Worm (Caenorhabditis elegans): ENCODE measurements around the gene M142.8.

Gene M142.8

DNA sequence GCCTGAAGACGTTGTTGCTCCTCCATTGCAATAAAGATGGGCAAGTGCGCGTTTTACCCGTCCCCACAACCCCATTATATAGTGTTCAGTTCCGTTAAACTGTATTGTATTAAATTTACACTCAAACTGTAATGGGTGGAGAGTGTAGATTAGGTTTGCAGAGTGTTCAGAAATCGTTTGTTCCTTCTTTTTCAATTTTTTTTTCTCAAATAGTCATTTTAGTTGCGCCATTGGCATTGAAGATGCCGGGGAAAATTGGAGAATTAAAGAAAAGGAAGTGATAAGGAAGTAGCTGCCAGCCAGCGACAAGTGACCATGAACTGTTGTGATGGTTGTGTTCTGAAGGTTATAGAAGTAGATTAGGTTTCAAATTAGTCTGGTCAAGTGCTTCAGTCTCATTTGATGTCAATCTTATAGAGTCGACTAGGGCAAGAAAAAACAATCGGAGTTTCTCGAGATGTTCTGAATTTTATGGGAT is 52.2 kb downstream of the M142.8 start, which contains the start of gene col-93:
Gene col-93, minus strand, starts transcription at position 51 of the 478 bp plus-strand sequence.
- no peak for TF ChIP-seq fos-1 (tag; optimal IDR thresholded peaks at IDR 0.05)
- TF ChIP-seq lin-15B (tag; optimal IDR thresholded peaks at IDR 0.05): no peak
- TF ChIP-seq swsn-7 (tag; optimal IDR thresholded peaks at IDR 0.05): no peak
- no peak for TF ChIP-seq mep-1 (tag; optimal IDR thresholded peaks at IDR 0.05)
- TF ChIP-seq lin-39 (tag; optimal IDR thresholded peaks at IDR 0.05): no peak
- no peak for TF ChIP-seq unc-86 (tag; optimal IDR thresholded peaks at IDR 0.05)
- peak; percentile 79 for TF ChIP-seq nhr-85 (tag)
- no peak for TF ChIP-seq pqm-1 (tag; optimal IDR thresholded peaks at IDR 0.05)
- TF ChIP-seq dsc-1 (tag; optimal IDR thresholded peaks at IDR 0.05): no peak
- TF ChIP-seq nhr-90 (tag; optimal IDR thresholded peaks at IDR 0.05; ENCODE audit: poor library complexity): no peak
- no peak for TF ChIP-seq alr-1 (tag; optimal IDR thresholded peaks at IDR 0.05; ENCODE audit: borderline replicate concordance)
- no peak for TF ChIP-seq fkh-8 (tag; optimal IDR thresholded peaks at IDR 0.05)
- TF ChIP-seq lin-13 (GFP tag; optimal IDR thresholded peaks at IDR 0.05): no peak
- no peak for TF ChIP-seq nhr-84 (tag; optimal IDR thresholded peaks at IDR 0.05)
- TF ChIP-seq pag-3 (tag; optimal IDR thresholded peaks at IDR 0.05; ENCODE audit: borderline replicate concordance, insufficient read depth): peak; percentile 86
- TF ChIP-seq efl-1 (optimal IDR thresholded peaks at IDR 0.05): no peak
- TF ChIP-seq efl-1 (GFP tag; optimal IDR thresholded peaks at IDR 0.05 in 1 of 2): no peak
- peak in 1 of 6 experiments; percentile 28 for TF ChIP-seq elt-3 (tag; optimal IDR thresholded peaks at IDR 0.05)
- TF ChIP-seq C34B4.2 (tag; optimal IDR thresholded peaks at IDR 0.05): no peak
- TF ChIP-seq ztf-11 (tag; optimal IDR thresholded peaks at IDR 0.05): no peak
- TF ChIP-seq unc-98 (GFP tag; IDR thresholded peaks at IDR 0.05): no peak
- no peak for TF ChIP-seq ztf-4 (tag; optimal IDR thresholded peaks at IDR 0.05)
- TF ChIP-seq pax-3 (tag; optimal IDR thresholded peaks at IDR 0.05): no peak
- TF ChIP-seq nhr-77 (tag; optimal IDR thresholded peaks at IDR 0.05): no peak
- no peak for TF ChIP-seq mab-9 (GFP tag; IDR thresholded peaks at IDR 0.05)
- TF ChIP-seq ceh-63 (GFP tag; optimal IDR thresholded peaks at IDR 0.05): no peak

Data from whole organism, L1 larva.